Worm (Caenorhabditis elegans): ENCODE measurements around the gene acp-2.

DNA sequence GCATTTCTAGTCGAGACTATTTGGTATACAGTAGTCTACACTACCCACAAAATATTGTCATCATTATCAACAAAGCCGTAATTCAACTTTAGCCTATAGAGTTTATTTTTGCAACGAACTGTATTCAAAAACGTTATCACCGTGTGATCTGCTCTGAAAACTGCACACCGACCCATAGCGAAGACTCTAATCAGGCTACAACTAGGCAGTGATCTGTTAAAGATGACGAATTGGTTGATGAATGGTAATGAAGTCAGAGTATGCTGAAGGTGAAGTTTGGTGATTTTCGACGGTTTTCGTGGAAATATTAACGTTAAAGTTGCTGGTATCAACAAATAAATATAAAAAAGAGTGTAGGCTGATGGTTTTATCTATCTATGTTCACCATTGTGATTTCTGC lies 45.0 kb downstream of the acp-2 start:
- TF ChIP-seq F39B2.1 (GFP tag; IDR thresholded peaks at IDR 0.05) (no peak), dpff-1 (tag; optimal IDR thresholded peaks at IDR 0.05) (no peak), ets-4 (GFP tag; optimal IDR thresholded peaks at IDR 0.05) (no peak), ztf-3 (GFP tag; optimal IDR thresholded peaks at IDR 0.05) (no peak), F33H1.4 (GFP tag; IDR thresholded peaks at IDR 0.05) (no peak), chd-7 (tag; optimal IDR thresholded peaks at IDR 0.05) (no peak), dpl-1 (GFP tag; optimal IDR thresholded peaks at IDR 0.05) (no peak), lir-1 (GFP tag; conservative IDR thresholded peaks at IDR 0.05) (no peak), fkh-3 (tag; optimal IDR thresholded peaks at IDR 0.05) (no peak), die-1 (tag; optimal IDR thresholded peaks at IDR 0.05) (no peak), ztf-18 (tag; optimal IDR thresholded peaks at IDR 0.05) (no peak), zim-3 (tag; optimal IDR thresholded peaks at IDR 0.05) (no peak), ama-1 (optimal IDR thresholded peaks at IDR 0.05) (no peak), ama-1 (GFP tag; optimal IDR thresholded peaks at IDR 0.05) (no peak), lin-35 (GFP tag; optimal IDR thresholded peaks at IDR 0.05) (no peak)
